Fruit fly (Drosophila melanogaster) whole organism, adult: ENCODE measurements around the gene Or85f.

Experiments used
- CG12768 ChIP-seq: fragments of 200-800 bp; sonication (Bioruptor generic); optimal IDR thresholded peaks from 2 replicates; lab custom pipeline; 2017; ENCODE audit warnings: missing biosample characterization, missing genetic modification characterization, mild to moderate bottlenecking, moderate library complexity, missing genetic modification reagents
- CG14711 ChIP-seq: fragments of 200-800 bp; sonication (Bioruptor generic); optimal IDR thresholded peaks from 2 replicates; lab custom pipeline; 2018; ENCODE audit warnings: missing biosample characterization, mild to moderate bottlenecking, missing genetic modification characterization, moderate library complexity
- CG33017 ChIP-seq: fragments of 200-800 bp; sonication (Bioruptor generic); optimal IDR thresholded peaks from 2 replicates; lab custom pipeline; 2018; ENCODE audit warnings: missing biosample characterization, mild to moderate bottlenecking, missing genetic modification characterization, moderate library complexity
- CG7101 ChIP-seq: fragments of 200-800 bp; sonication (Bioruptor generic); optimal IDR thresholded peaks from 2 replicates; lab custom pipeline; 2018; ENCODE audit warnings: missing biosample characterization, mild to moderate bottlenecking, missing genetic modification characterization, moderate library complexity
- Mnt ChIP-seq: fragments of 200-800 bp; sonication (Bioruptor generic); optimal IDR thresholded peaks from 2 replicates; lab custom pipeline; 2016; ENCODE audit warnings: missing biosample characterization, mild to moderate bottlenecking, missing genetic modification characterization
- cic ChIP-seq: fragments of 200-800 bp; sonication (Bioruptor generic); optimal IDR thresholded peaks from 2 replicates; lab custom pipeline; 2017; ENCODE audit warnings: missing biosample characterization, mild to moderate bottlenecking, missing genetic modification characterization, moderate library complexity
- ovo ChIP-seq: fragments of 200-800 bp; sonication (Bioruptor generic); optimal IDR thresholded peaks from 2 replicates; lab custom pipeline; 2016; ENCODE audit warnings: missing biosample characterization, missing genetic modification characterization
- pad ChIP-seq: fragments of 200-800 bp; sonication (Bioruptor generic); optimal IDR thresholded peaks from 3 replicates; lab custom pipeline; 2017; ENCODE audit warnings: missing biosample characterization, missing genetic modification characterization, mild to moderate bottlenecking, moderate library complexity, missing genetic modification reagents
- toe ChIP-seq: fragments of 200-800 bp; sonication (Bioruptor generic); optimal IDR thresholded peaks from 2 replicates; lab custom pipeline; 2016; ENCODE audit warnings: missing biosample characterization, missing genetic modification characterization

dm6 chr3R:9351415-9352379 is 46.3 kb upstream of the Or85f start:
- TF ChIP-seq cic (GFP tag; lab: Kevin White, UChicago): peak; percentile 57
- peak; percentile 54 for TF ChIP-seq Mnt (GFP tag; lab: Kevin White, UChicago)
- TF ChIP-seq pad (GFP tag; lab: Kevin White, UChicago): no peak
- peak; percentile 57 for TF ChIP-seq CG12768 (GFP tag; lab: Kevin White, UChicago)
- TF ChIP-seq CG14711 (tag; lab: Kevin White, UChicago): peak; percentile 55
- no peak for TF ChIP-seq toe (GFP tag; lab: Kevin White, UChicago)
- TF ChIP-seq CG33017 (tag; lab: Kevin White, UChicago): peak; percentile 31
- TF ChIP-seq CG7101 (tag; lab: Kevin White, UChicago): peak; percentile 11
- TF ChIP-seq ovo (GFP tag; lab: Kevin White, UChicago): no peak
